Fruit fly (Drosophila melanogaster) whole organism, embryonic: ENCODE data around the gene TfAP-2.

Experiments
- Atf3 ChIP-seq: fragments of 200-800 bp; sonication (Bioruptor generic); optimal IDR thresholded peaks from 3 replicates; lab custom pipeline; 2016; ENCODE audit warnings: missing biosample characterization, missing genetic modification characterization
- CG10267 ChIP-seq: fragments of 200-800 bp; sonication (Bioruptor generic); optimal IDR thresholded peaks from 2 replicates; lab custom pipeline; 2018; ENCODE audit warnings: missing biosample characterization, mild to moderate bottlenecking, missing genetic modification characterization, moderate library complexity
- CG13123 ChIP-seq: fragments of 200-800 bp; sonication (Bioruptor generic); optimal IDR thresholded peaks from 2 replicates; lab custom pipeline; 2016; ENCODE audit warnings: missing biosample characterization, missing genetic modification characterization
- CG13624 ChIP-seq: fragments of 200-800 bp; sonication (Bioruptor generic); optimal IDR thresholded peaks from 2 replicates; lab custom pipeline; 2016; ENCODE audit warnings: missing biosample characterization, missing genetic modification characterization
- CG15073 ChIP-seq: fragments of 200-800 bp; sonication (Bioruptor generic); optimal IDR thresholded peaks from 2 replicates; lab custom pipeline; 2016; ENCODE audit warnings: missing biosample characterization, missing genetic modification characterization
- CG1603 ChIP-seq: fragments of 200-800 bp; sonication (Bioruptor generic); optimal IDR thresholded peaks from 2 replicates; lab custom pipeline; 2019; ENCODE audit warnings: missing biosample characterization, mild to moderate bottlenecking, missing genetic modification characterization, moderate library complexity
- CG17361 ChIP-seq: fragments of 200-800 bp; sonication (Bioruptor generic); IDR thresholded peaks from 3 replicates; pipeline ENCODE4 v1.3.6; 2022; ENCODE audit warnings: missing biosample characterization, missing genetic modification characterization
- CG18011 ChIP-seq: fragments of 200-800 bp; sonication (Bioruptor generic); optimal IDR thresholded peaks from 2 replicates; lab custom pipeline; 2017; ENCODE audit warnings: missing biosample characterization, missing genetic modification characterization, mild to moderate bottlenecking, moderate library complexity, missing genotype
- CG18262 ChIP-seq: fragments of 200-800 bp; optimal IDR thresholded peaks from 3 replicates; lab custom pipeline; 2019; ENCODE audit warnings: missing biosample characterization, mild to moderate bottlenecking, missing genetic modification characterization, moderate library complexity
- CG2712 ChIP-seq: fragments of 200-800 bp; optimal IDR thresholded peaks from 3 replicates; lab custom pipeline; 2019; ENCODE audit warnings: missing biosample characterization, mild to moderate bottlenecking, missing genetic modification characterization, moderate library complexity
- CG3163 ChIP-seq: fragments of 200-800 bp; sonication (Bioruptor generic); optimal IDR thresholded peaks from 3 replicates; lab custom pipeline; 2016; ENCODE audit warnings: missing biosample characterization, missing genetic modification characterization
- CG32532 ChIP-seq: fragments of 200-800 bp; sonication (Bioruptor generic); IDR thresholded peaks from 2 replicates; pipeline ENCODE4 v1.3.6; 2022; ENCODE audit warnings: missing biosample characterization, missing genetic modification characterization
- CG4730 ChIP-seq: fragments of 200-800 bp; sonication (Bioruptor generic); IDR thresholded peaks from 2 replicates; pipeline ENCODE4 v1.3.6; 2022; ENCODE audit warnings: missing biosample characterization, missing genetic modification characterization
- CG7357 ChIP-seq: fragments of 200-800 bp; sonication (Bioruptor generic); IDR thresholded peaks from 3 replicates; pipeline ENCODE4 v1.3.6; 2022; ENCODE audit warnings: missing biosample characterization, missing genetic modification characterization
- CG7372 ChIP-seq: fragments of 200-800 bp; sonication (Bioruptor generic); IDR thresholded peaks from 2 replicates; pipeline ENCODE4 v1.3.6; 2022; ENCODE audit warnings: missing biosample characterization, missing genetic modification characterization
- CG7745 ChIP-seq: fragments of 200-800 bp; sonication (Bioruptor generic); optimal IDR thresholded peaks from 2 replicates; lab custom pipeline; 2018; ENCODE audit warnings: missing biosample characterization, mild to moderate bottlenecking, missing genetic modification characterization, moderate library complexity
- D ChIP-seq, 2 experiments: fragments of 200-800 bp in 1 of 2; fragments of >200 bp in 1 of 2; sonication (Bioruptor generic) in 1 of 2; optimal IDR thresholded peaks; 2 replicates in 1 of 2; 3 replicates in 1 of 2; lab custom pipeline; 2017; ENCODE audit warnings: mild to moderate bottlenecking in 1 of 2, missing biosample characterization in 1 of 2, missing genetic modification characterization in 1 of 2, missing genetic modification reagents in 1 of 2
- Dip2 ChIP-seq: fragments of 200-800 bp; sonication (Bioruptor generic); IDR thresholded peaks from 2 replicates; pipeline ENCODE4 v1.3.6; 2022; ENCODE audit warnings: missing biosample characterization, missing genetic modification characterization
- Dref ChIP-seq: fragments of 200-800 bp; sonication (Bioruptor generic); IDR thresholded peaks from 2 replicates; pipeline ENCODE4 v1.3.6; 2022; ENCODE audit warnings: missing biosample characterization, missing genetic modification characterization
- E2f2 ChIP-seq: fragments of 200-800 bp; sonication (Bioruptor generic); IDR thresholded peaks from 2 replicates; pipeline ENCODE4 v1.3.6; 2022; ENCODE audit warnings: missing biosample characterization, missing genetic modification characterization
- Ets97D ChIP-seq: fragments of 200-800 bp; sonication (Bioruptor generic); optimal IDR thresholded peaks from 3 replicates; lab custom pipeline; 2016; ENCODE audit warnings: missing biosample characterization, missing genetic modification characterization
- Gug ChIP-seq: fragments of 200-800 bp; sonication (Bioruptor generic); IDR thresholded peaks from 4 replicates; pipeline ENCODE4 v1.3.6; 2022; ENCODE audit warnings: missing biosample characterization, missing genetic modification characterization
- Hmr ChIP-seq: fragments of 200-800 bp; sonication (Bioruptor generic); optimal IDR thresholded peaks from 3 replicates; lab custom pipeline; 2017; ENCODE audit warnings: mild to moderate bottlenecking, missing biosample characterization, missing genetic modification reagents, missing genetic modification characterization
- Lhr ChIP-seq: fragments of 200-800 bp; sonication (Bioruptor generic); optimal IDR thresholded peaks from 3 replicates; lab custom pipeline; 2017; ENCODE audit warnings: mild to moderate bottlenecking, missing biosample characterization, missing genetic modification reagents, missing genetic modification characterization
- Myb ChIP-seq: fragments of 200-800 bp; sonication (Bioruptor generic); optimal IDR thresholded peaks from 2 replicates; lab custom pipeline; 2016; ENCODE audit warnings: missing biosample characterization, missing genetic modification characterization
- Opbp ChIP-seq: fragments of 200-800 bp; sonication (Bioruptor generic); IDR thresholded peaks from 3 replicates; pipeline ENCODE4 v1.3.6; 2022; ENCODE audit warnings: missing biosample characterization, missing genetic modification characterization; ENCODE audit not compliant: partially characterized antibody
- PHDP ChIP-seq: fragments of 200-800 bp; sonication (Bioruptor generic); optimal IDR thresholded peaks from 3 replicates; lab custom pipeline; 2018; ENCODE audit warnings: missing biosample characterization, mild to moderate bottlenecking, missing genetic modification characterization, moderate library complexity
- Poxn ChIP-seq: fragments of 200-800 bp; sonication (Bioruptor generic); IDR thresholded peaks from 2 replicates; pipeline ENCODE4 v1.3.6; 2022; ENCODE audit warnings: missing biosample characterization, missing genetic modification characterization
- Sry-δ ChIP-seq: fragments of 200-800 bp; sonication (Bioruptor generic); optimal IDR thresholded peaks from 2 replicates; lab custom pipeline; 2016; ENCODE audit warnings: missing biosample characterization, missing genetic modification characterization
- cg ChIP-seq: fragments of 200-800 bp; sonication (Bioruptor generic); optimal IDR thresholded peaks from 3 replicates; lab custom pipeline; 2019; ENCODE audit warnings: missing biosample characterization, mild to moderate bottlenecking, missing genetic modification characterization, moderate library complexity
- danr ChIP-seq: fragments of 200-800 bp; sonication (Bioruptor generic); IDR thresholded peaks from 2 replicates; pipeline ENCODE4 v1.3.6; 2022; ENCODE audit warnings: missing biosample characterization, missing genetic modification characterization
- dmrt99B ChIP-seq: fragments of 200-800 bp; sonication (Bioruptor generic); optimal IDR thresholded peaks from 2 replicates; lab custom pipeline; 2018; ENCODE audit warnings: missing biosample characterization, mild to moderate bottlenecking, missing genetic modification characterization, moderate library complexity
- ems ChIP-seq: fragments of 200-800 bp; sonication (Bioruptor generic); optimal IDR thresholded peaks from 3 replicates; lab custom pipeline; 2016; ENCODE audit warnings: missing biosample characterization, missing genetic modification characterization
- esg ChIP-seq: fragments of 200-800 bp; sonication (Bioruptor generic); conservative IDR thresholded peaks from 2 replicates; pipeline ENCODE4 v1.3.6; 2022; ENCODE audit warnings: missing biosample characterization, missing genetic modification characterization
- eyg ChIP-seq: fragments of 200-800 bp; sonication (Bioruptor generic); optimal IDR thresholded peaks from 3 replicates; lab custom pipeline; 2016; ENCODE audit warnings: missing biosample characterization, missing genetic modification characterization
- gem ChIP-seq: fragments of 200-800 bp; sonication (Bioruptor generic); optimal IDR thresholded peaks from 2 replicates; lab custom pipeline; 2019; ENCODE audit warnings: missing biosample characterization, mild to moderate bottlenecking, missing genetic modification characterization, moderate library complexity
- gro ChIP-seq: fragments of 200-800 bp; sonication (Bioruptor generic); optimal IDR thresholded peaks from 2 replicates; lab custom pipeline; 2016; ENCODE audit warnings: missing biosample characterization, missing genetic modification characterization
- ham ChIP-seq: fragments of 200-800 bp; sonication (Bioruptor generic); IDR thresholded peaks from 2 replicates; pipeline ENCODE4 v1.3.6; 2022; ENCODE audit warnings: missing biosample characterization, missing genetic modification characterization
- lmd ChIP-seq: fragments of 200-800 bp; sonication (Bioruptor generic); IDR thresholded peaks from 2 replicates; pipeline ENCODE4 v1.3.6; 2022; ENCODE audit warnings: missing biosample characterization, missing genetic modification characterization
- mam ChIP-seq: fragments of 200-800 bp; sonication (Bioruptor generic); optimal IDR thresholded peaks from 3 replicates; lab custom pipeline; 2016; ENCODE audit warnings: missing biosample characterization, missing genetic modification characterization
- nom ChIP-seq: fragments of 200-800 bp; sonication (Bioruptor generic); optimal IDR thresholded peaks from 2 replicates; lab custom pipeline; 2017; ENCODE audit warnings: missing biosample characterization, missing genetic modification characterization, mild to moderate bottlenecking, moderate library complexity, missing genetic modification reagents
- odd ChIP-seq: fragments of 200-800 bp; sonication (Bioruptor generic); optimal IDR thresholded peaks from 2 replicates; lab custom pipeline; 2017; ENCODE audit warnings: missing biosample characterization, mild to moderate bottlenecking, missing genetic modification characterization
- phol ChIP-seq: fragments of 200-800 bp; sonication (Bioruptor generic); optimal IDR thresholded peaks from 3 replicates; lab custom pipeline; 2018; ENCODE audit warnings: missing biosample characterization, mild to moderate bottlenecking, missing genetic modification characterization, moderate library complexity
- ro ChIP-seq: fragments of 200-800 bp; sonication (Bioruptor generic); IDR thresholded peaks from 2 replicates; pipeline ENCODE4 v1.3.6; 2022; ENCODE audit warnings: missing biosample characterization, missing genetic modification characterization
- sisA ChIP-seq: fragments of 200-800 bp; sonication (Bioruptor generic); IDR thresholded peaks from 2 replicates; pipeline ENCODE4 v1.3.6; 2022; ENCODE audit warnings: missing biosample characterization, missing genetic modification characterization
- slbo ChIP-seq: fragments of 200-800 bp; sonication (Bioruptor generic); IDR thresholded peaks from 2 replicates; pipeline ENCODE4 v1.3.6; 2022; ENCODE audit warnings: missing biosample characterization, missing genetic modification characterization
- so ChIP-seq: fragments of 200-800 bp; sonication (Bioruptor generic); IDR thresholded peaks from 3 replicates; pipeline ENCODE4 v1.3.6; 2022; ENCODE audit warnings: missing biosample characterization, missing genetic modification characterization
- stc ChIP-seq: fragments of 200-800 bp; sonication (Bioruptor generic); IDR thresholded peaks from 2 replicates; pipeline ENCODE4 v1.3.6; 2022; ENCODE audit warnings: missing biosample characterization, missing genetic modification characterization
- ttk ChIP-seq: fragments of 200-800 bp; sonication (Bioruptor generic); IDR thresholded peaks from 2 replicates; pipeline ENCODE4 v2.1.2; 2022; ENCODE audit warnings: missing biosample characterization, missing genetic modification characterization
- twi ChIP-seq: fragments of 200-800 bp; optimal IDR thresholded peaks from 2 replicates; lab custom pipeline; 2019; ENCODE audit warnings: missing biosample characterization, mild to moderate bottlenecking, missing genetic modification characterization, moderate library complexity
- vnd ChIP-seq: fragments of 200-800 bp; sonication (Bioruptor generic); IDR thresholded peaks from 3 replicates; pipeline ENCODE4 v1.3.6; 2022; ENCODE audit warnings: missing biosample characterization, missing genetic modification characterization; ENCODE audit not compliant: partially characterized antibody
- z ChIP-seq: fragments of 200-800 bp; sonication (Bioruptor generic); IDR thresholded peaks from 3 replicates; pipeline ENCODE4 v1.3.6; 2022; ENCODE audit warnings: missing biosample characterization, missing genetic modification characterization

Gene TfAP-2

dm6 chr3L:21536857-21537256, 49.8 kb upstream of the TfAP-2 start, which contains the start of gene Rpn10 (continued):
- peak; percentile 69 for TF ChIP-seq gro
- no peak for TF ChIP-seq z
- no peak for TF ChIP-seq CG4730 (GFP tag; lab: Robert Waterston, UW)
- TF ChIP-seq CG7372 = no peak
- TF ChIP-seq Gug (GFP tag; lab: Robert Waterston, UW) = peak; percentile 10; the same call in 1 of the 4 replicates
- TF ChIP-seq Hmr = no peak
- no peak for TF ChIP-seq CG3163
- TF ChIP-seq CG13624 (GFP tag; lab: Kevin White, UChicago) = peak; percentile 29
- no peak for TF ChIP-seq gem (tag; lab: Kevin White, UChicago)
- TF ChIP-seq CG18011 (GFP tag; lab: Kevin White, UChicago) = no peak
- no peak for TF ChIP-seq lmd (GFP tag; lab: Robert Waterston, UW)
- peak; percentile 47; the same call in 1 of the 3 replicates for TF ChIP-seq CG17361
- peak; percentile 58 for TF ChIP-seq CG10267
- TF ChIP-seq esg (GFP tag; lab: Robert Waterston, UW) = no peak
- TF ChIP-seq phol (tag; lab: Kevin White, UChicago) = peak; percentile 64
- peak; percentile 22 for TF ChIP-seq PHDP (tag; lab: Kevin White, UChicago)
- TF ChIP-seq CG13123 (GFP tag; lab: Kevin White, UChicago) = no peak
- no peak for TF ChIP-seq ham (GFP tag; lab: Robert Waterston, UW)
- TF ChIP-seq dmrt99B (tag; lab: Kevin White, UChicago) = no peak
- peak; percentile 7 for TF ChIP-seq CG18262 (tag; lab: Kevin White, UChicago)
- TF ChIP-seq danr = no peak
- TF ChIP-seq Dref (GFP tag; lab: Robert Waterston, UW) = no peak; the same call in 1 of the 2 replicates
- peak; percentile 38 for TF ChIP-seq mam (GFP tag; lab: Kevin White, UChicago)
- peak; percentile 71 for TF ChIP-seq CG32532 (GFP tag; lab: Robert Waterston, UW)
- TF ChIP-seq Atf3 (GFP tag; lab: Kevin White, UChicago) = no peak
- peak; percentile 83 for TF ChIP-seq CG1603 (tag; lab: Kevin White, UChicago)
- no peak for TF ChIP-seq odd (GFP tag; lab: Kevin White, UChicago)
- no peak for TF ChIP-seq so
- TF ChIP-seq E2f2 (GFP tag; lab: Robert Waterston, UW) = peak; percentile 58
- no peak for TF ChIP-seq stc (GFP tag; lab: Robert Waterston, UW)
- TF ChIP-seq Ets97D (GFP tag; lab: Kevin White, UChicago) = peak; percentile 76
- TF ChIP-seq D (optimal IDR thresholded peaks at IDR 0.05; lab: Kevin White, UChicago) = no peak
- TF ChIP-seq D (GFP tag; optimal IDR thresholded peaks at IDR 0.05; lab: Kevin White, UChicago) = no peak
- TF ChIP-seq ttk (GFP tag; lab: Robert Waterston, UW) = no peak
- TF ChIP-seq Lhr (GFP tag; lab: Kevin White, UChicago) = peak; percentile 73
- TF ChIP-seq Myb = peak; percentile 82
- no peak for TF ChIP-seq eyg (GFP tag; lab: Kevin White, UChicago)
- no peak for TF ChIP-seq sisA (GFP tag; lab: Robert Waterston, UW)
- TF ChIP-seq CG15073 (GFP tag; lab: Kevin White, UChicago) = no peak
- peak; percentile 53 for TF ChIP-seq CG2712 (tag; lab: Kevin White, UChicago)
- peak; percentile 24 for TF ChIP-seq twi (tag; lab: Kevin White, UChicago)
- TF ChIP-seq Opbp (GFP tag; lab: Robert Waterston, UW) = peak; percentile 98
- no peak for TF ChIP-seq CG7745 (tag; lab: Kevin White, UChicago)
- no peak for TF ChIP-seq slbo (GFP tag; lab: Robert Waterston, UW)
- no peak for TF ChIP-seq CG7357 (GFP tag; lab: Robert Waterston, UW)
- no peak for TF ChIP-seq ro (GFP tag; lab: Robert Waterston, UW)
- peak; percentile 8 for TF ChIP-seq nom (GFP tag; lab: Kevin White, UChicago)
- no peak for TF ChIP-seq cg
- peak; percentile 81 for TF ChIP-seq Sry-δ (GFP tag; lab: Kevin White, UChicago)
- TF ChIP-seq Dip2 (GFP tag; lab: Robert Waterston, UW) = no peak
- TF ChIP-seq Poxn (GFP tag; lab: Robert Waterston, UW) = no peak
- TF ChIP-seq vnd (GFP tag; lab: Robert Waterston, UW) = peak; percentile 97
- TF ChIP-seq ems (GFP tag; lab: Kevin White, UChicago) = no peak
